Fruit fly (Drosophila melanogaster): ENCODE measurements around the gene hth.

DNA sequence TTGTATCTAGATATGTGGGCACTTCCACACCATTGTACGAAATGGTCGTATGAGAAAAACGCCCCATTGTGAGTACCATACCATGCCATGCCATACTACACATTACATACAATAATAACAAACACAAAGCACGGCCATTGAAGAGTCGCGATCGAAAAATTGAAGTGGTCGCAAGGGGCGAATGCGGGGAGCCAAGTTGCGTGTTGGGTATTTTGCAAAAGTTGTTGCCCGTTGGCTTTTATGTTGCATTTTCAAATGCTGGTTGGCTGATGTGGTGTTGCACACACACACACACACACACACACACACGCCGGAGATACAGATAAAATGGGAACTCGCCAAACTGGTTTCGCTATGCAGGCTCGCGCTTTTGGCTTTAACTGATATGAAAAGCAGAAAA, 44.5 kb downstream of the hth start:
- TF ChIP-seq bsh (GFP tag; optimal IDR thresholded peaks at IDR 0.05) (no peak), kni (GFP tag; optimal IDR thresholded peaks at IDR 0.05) (no peak), CG6791 (GFP tag; IDR thresholded peaks at IDR 0.05; ENCODE audit: partially characterized antibody) (no peak), Med (GFP tag) (no peak)

Measured in whole organism, embryonic.